Fruit fly (Drosophila melanogaster): ENCODE data around the gene CG15892.
A peak's percentile ranks its signal among the peaks of the same experiment; 100 is the strongest.

CG15892 gene

DNA sequence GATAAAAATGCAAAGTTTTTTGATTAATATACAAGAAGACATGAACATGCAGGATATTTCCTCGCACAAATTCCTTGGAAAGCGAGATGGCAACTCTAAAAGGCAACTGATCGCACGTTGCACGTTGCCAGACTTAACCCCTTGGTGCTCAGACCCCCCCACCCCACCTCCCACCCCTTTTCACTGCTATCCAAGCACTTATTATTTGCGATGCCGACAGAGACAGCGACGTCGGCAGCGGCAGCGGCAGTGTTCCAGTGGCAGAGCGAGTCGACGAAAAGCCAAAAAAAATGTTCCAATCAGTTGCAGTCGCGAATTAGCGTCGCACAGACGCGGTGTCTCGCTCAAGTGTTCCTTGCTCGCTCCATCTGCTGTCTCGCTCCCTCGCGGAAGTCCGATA is 9.5 kb upstream of the CG15892 start, which contains the start of gene CG3823 (continued):
- TF ChIP-seq CG1233 (GFP tag; optimal IDR thresholded peaks at IDR 0.05) (no peak), sim (GFP tag; IDR thresholded peaks at IDR 0.05) (no peak), pros (GFP tag; optimal IDR thresholded peaks at IDR 0.05) (no peak)

DNA sequence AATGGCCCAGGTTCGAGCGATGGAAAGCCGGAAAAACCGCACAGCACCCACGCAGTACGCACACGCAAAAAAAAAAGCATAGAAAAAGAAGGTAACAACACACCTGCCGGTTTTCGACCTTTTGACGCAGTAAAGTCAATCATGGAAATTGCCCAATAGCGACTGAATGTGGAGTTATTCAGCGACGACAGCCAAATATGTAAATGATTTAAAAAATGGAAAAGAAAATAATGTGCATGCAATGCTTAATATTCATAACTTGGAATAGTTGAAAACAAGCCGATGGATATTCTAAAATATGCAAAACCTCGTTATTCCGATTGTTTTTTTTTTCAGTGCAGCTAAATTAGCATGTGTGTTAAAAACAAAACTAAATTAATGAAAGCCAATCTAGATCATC is 9.1 kb upstream of the CG15892 start:
- no peak for TF ChIP-seq CG17912 (GFP tag; optimal IDR thresholded peaks at IDR 0.05)
- peak; percentile 22; the same call in 1 of the 2 replicates for TF ChIP-seq vvl (GFP tag; IDR thresholded peaks at IDR 0.05)
- TF ChIP-seq CG5953 (GFP tag; IDR thresholded peaks at IDR 0.05), result no peak
- TF ChIP-seq fd102C (GFP tag; optimal IDR thresholded peaks at IDR 0.05), result no peak
- peak; percentile 20 for TF ChIP-seq CG2120 (GFP tag; optimal IDR thresholded peaks at IDR 0.05)
- TF ChIP-seq Dip2 (GFP tag; IDR thresholded peaks at IDR 0.05), result no peak
- TF ChIP-seq H15 (GFP tag; IDR thresholded peaks at IDR 0.05), result no peak
- no peak for TF ChIP-seq Dp (GFP tag; optimal IDR thresholded peaks at IDR 0.05)
- peak; percentile 3 for TF ChIP-seq CG12391 (tag; optimal IDR thresholded peaks at IDR 0.05)
- no peak for TF ChIP-seq Usf (GFP tag; optimal IDR thresholded peaks at IDR 0.05)
- TF ChIP-seq Chrac-16 (GFP tag; optimal IDR thresholded peaks at IDR 0.05), result no peak
- TF ChIP-seq CG3065 (GFP tag; optimal IDR thresholded peaks at IDR 0.05), result no peak
- TF ChIP-seq corto (GFP tag; optimal IDR thresholded peaks at IDR 0.05), result no peak
- peak in 1 of 2 experiments; percentile 20 for TF ChIP-seq Hr51 (GFP tag; optimal IDR thresholded peaks at IDR 0.05)
- TF ChIP-seq Atf-2 (GFP tag; optimal IDR thresholded peaks at IDR 0.05), result no peak
- peak; percentile 29 for TF ChIP-seq CG11504 (tag; optimal IDR thresholded peaks at IDR 0.05)
- TF ChIP-seq CG15269 (tag; optimal IDR thresholded peaks at IDR 0.05), result peak; percentile 2
- TF ChIP-seq Med (GFP tag), result peak; percentile 37
- peak; percentile 54; the same call in 1 of the 3 replicates for TF ChIP-seq sr (GFP tag; IDR thresholded peaks at IDR 0.05)

DNA sequence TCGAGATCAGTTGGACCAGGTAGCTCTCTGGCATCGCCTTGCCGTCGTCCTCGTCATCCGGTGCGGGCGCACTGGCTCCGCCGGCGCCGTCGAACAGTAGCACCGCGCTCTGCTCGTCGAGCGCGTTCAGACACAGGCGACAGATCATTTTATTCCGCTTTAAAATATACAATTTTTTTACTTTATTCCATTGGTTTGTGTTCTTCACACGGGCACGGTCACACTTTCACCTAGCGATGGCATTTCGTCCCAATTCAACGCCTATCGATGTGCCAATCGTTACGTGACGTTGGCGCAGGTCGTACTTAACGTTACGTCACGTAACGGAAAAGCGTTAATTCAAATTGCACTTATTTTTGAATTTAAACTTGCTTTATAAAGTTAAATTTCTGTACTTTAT is 6.9 kb upstream of the CG15892 start, which contains the start of gene CG12219:
Gene CG12219, minus strand, starts transcription at position 234 of the 400 bp plus-strand sequence.
- TF ChIP-seq CG3995 (GFP tag; optimal IDR thresholded peaks at IDR 0.05) (no peak), nmo (GFP tag; optimal IDR thresholded peaks at IDR 0.05) (peak; percentile 1), emc (GFP tag; optimal IDR thresholded peaks at IDR 0.05) (no peak), Fer3 (tag; optimal IDR thresholded peaks at IDR 0.05) (no peak), Dp (GFP tag; optimal IDR thresholded peaks at IDR 0.05) (peak; percentile 60), CoRest (tag; optimal IDR thresholded peaks at IDR 0.05) (peak; percentile 7), salm (tag; optimal IDR thresholded peaks at IDR 0.05) (no peak), CG18262 (tag; optimal IDR thresholded peaks at IDR 0.05) (no peak), Max (GFP tag; optimal IDR thresholded peaks at IDR 0.05) (no peak), CG4820 (GFP tag; optimal IDR thresholded peaks at IDR 0.05) (no peak), CG30431 (GFP tag; optimal IDR thresholded peaks at IDR 0.05) (no peak), kni (GFP tag; optimal IDR thresholded peaks at IDR 0.05) (no peak), CG7271 (tag; optimal IDR thresholded peaks at IDR 0.05) (no peak), prd (optimal IDR thresholded peaks at IDR 0.05) (no peak), prd (GFP tag; IDR thresholded peaks at IDR 0.05) (no peak), mam (GFP tag; optimal IDR thresholded peaks at IDR 0.05) (no peak), CG7357 (GFP tag; IDR thresholded peaks at IDR 0.05) (no peak), shn (GFP tag; optimal IDR thresholded peaks at IDR 0.05) (no peak), stwl (tag; optimal IDR thresholded peaks at IDR 0.05) (peak; percentile 74), CG9437 (GFP tag; optimal IDR thresholded peaks at IDR 0.05) (peak; percentile 100), CG12299 (tag; optimal IDR thresholded peaks at IDR 0.05) (no peak), Scr (GFP tag; IDR thresholded peaks at IDR 0.05; ENCODE audit: partially characterized antibody) (peak; percentile 59), so (GFP tag; IDR thresholded peaks at IDR 0.05) (no peak), cg (GFP tag; optimal IDR thresholded peaks at IDR 0.05) (no peak), lilli (GFP tag; optimal IDR thresholded peaks at IDR 0.05) (no peak), zen2 (GFP tag; IDR thresholded peaks at IDR 0.05; ENCODE audit: partially characterized antibody) (peak; percentile 38; the same call in 1 of the 3 replicates), hb (GFP tag; IDR thresholded peaks at IDR 0.05; ENCODE audit: partially characterized antibody) (no peak), Dek (tag; optimal IDR thresholded peaks at IDR 0.05) (no peak), Sin3A (optimal IDR thresholded peaks at IDR 0.05) (peak; percentile 8)
